Worm (Caenorhabditis elegans) whole organism, early embryonic: Measurements from ENCODE around the gene tbce-1.
A peak's percentile ranks its signal among the peaks of the same experiment; 100 is the strongest.

Experiments used
- B0310.2 ChIP-seq: sonication (generic microtip); optimal IDR thresholded peaks from 2 replicates; lab custom pipeline; 2016; ENCODE audit warnings: mild to moderate bottlenecking, missing genetic modification characterization, missing compliant biosample characterization
- F13C5.2 ChIP-seq: sonication (generic microtip); optimal IDR thresholded peaks from 2 replicates; lab custom pipeline; 2017; ENCODE audit warnings: mild to moderate bottlenecking, missing genetic modification characterization, inconsistent platforms, missing compliant biosample characterization
- aly-1 ChIP-seq: sonication (generic microtip); optimal IDR thresholded peaks from 2 replicates; lab custom pipeline; 2016; ENCODE audit warnings: missing genetic modification characterization, missing compliant biosample characterization
- ama-1 ChIP-seq: fragments of 150-350 bp; optimal IDR thresholded peaks from 2 replicates; lab custom pipeline; 2014
- ceh-13 ChIP-seq: fragments of 200-800 bp; sonication (Bioruptor generic); optimal IDR thresholded peaks from 2 replicates; lab custom pipeline; 2018; ENCODE audit warnings: mild to moderate bottlenecking, missing genetic modification characterization, missing compliant biosample characterization
- ceh-36 ChIP-seq: sonication (generic microtip); optimal IDR thresholded peaks from 2 replicates; lab custom pipeline; 2016; ENCODE audit warnings: missing genetic modification characterization, inconsistent platforms, missing compliant biosample characterization
- ets-7 ChIP-seq: sonication (generic microtip); optimal IDR thresholded peaks from 2 replicates; lab custom pipeline; 2016; ENCODE audit warnings: missing genotype, missing genetic modification characterization, missing compliant biosample characterization
- flt-1 ChIP-seq: fragments of 200-800 bp; sonication (Bioruptor generic); IDR thresholded peaks from 2 replicates; pipeline ENCODE4 v1.3.6; 2022; ENCODE audit warnings: missing genetic modification characterization, missing compliant biosample characterization
- hmbx-1 ChIP-seq: sonication (generic microtip); optimal IDR thresholded peaks from 2 replicates; lab custom pipeline; 2016; ENCODE audit warnings: mild to moderate bottlenecking, missing genetic modification characterization, missing compliant biosample characterization
- hmg-4 ChIP-seq: fragments of 200-800 bp; sonication (Bioruptor generic); optimal IDR thresholded peaks from 2 replicates; lab custom pipeline; 2018; ENCODE audit warnings: mild to moderate bottlenecking, missing genetic modification characterization, missing compliant biosample characterization
- hnd-1 ChIP-seq: sonication (generic microtip); optimal IDR thresholded peaks from 2 replicates; lab custom pipeline; 2016; ENCODE audit warnings: missing genetic modification characterization, missing compliant biosample characterization
- pes-1 ChIP-seq: fragments of 200-800 bp; sonication (Bioruptor generic); IDR thresholded peaks from 2 replicates; pipeline ENCODE4 v1.3.6; 2022; ENCODE audit warnings: missing genetic modification reagents, missing genetic modification characterization, missing compliant biosample characterization
- scrt-1 ChIP-seq: fragments of 200-800 bp; sonication (Bioruptor generic); IDR thresholded peaks from 2 replicates; pipeline ENCODE4 v1.3.6; 2022; ENCODE audit warnings: missing genetic modification characterization, missing compliant biosample characterization
- sea-1 ChIP-seq: fragments of 200-800 bp; sonication (Bioruptor generic); conservative IDR thresholded peaks from 2 replicates; pipeline ENCODE4 v1.3.6; 2022; ENCODE audit warnings: missing genetic modification characterization, missing compliant biosample characterization
- tbx-11 ChIP-seq: fragments of 200-800 bp; sonication (Bioruptor generic); IDR thresholded peaks from 2 replicates; pipeline ENCODE4 v1.3.6; 2022; ENCODE audit warnings: missing genetic modification characterization, missing compliant biosample characterization
- tbx-37 ChIP-seq: fragments of 200-800 bp; sonication (Bioruptor generic); conservative IDR thresholded peaks from 2 replicates; pipeline ENCODE4 v1.3.6; 2022; ENCODE audit warnings: missing genetic modification reagents, missing genetic modification characterization, missing compliant biosample characterization
- tra-4 ChIP-seq: sonication (generic microtip); optimal IDR thresholded peaks from 2 replicates; lab custom pipeline; 2017; ENCODE audit warnings: missing genetic modification characterization, missing compliant biosample characterization

tbce-1 gene

DNA sequence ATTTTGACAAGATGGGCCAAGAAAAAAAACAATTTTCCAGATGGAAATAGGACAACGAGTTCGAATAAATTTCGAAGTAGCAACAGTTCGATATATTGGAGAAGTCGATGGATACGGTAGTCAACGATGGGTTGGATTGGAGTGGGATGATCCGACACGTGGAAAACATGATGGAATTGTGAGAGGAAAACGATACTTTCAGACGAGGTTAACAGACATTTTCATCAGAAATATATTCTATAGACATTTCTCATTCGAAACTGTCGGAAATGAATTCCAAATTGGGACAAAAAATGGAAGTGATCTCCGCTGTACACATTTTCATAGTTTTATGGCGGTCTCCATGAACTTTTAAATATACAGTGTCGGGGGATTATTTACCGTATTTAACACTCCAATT lies at the start of gene tbce-1:
tbce-1 (plus strand) TSS at position 41 of the 400 bp plus-strand sequence.
- no peak for TF ChIP-seq ets-7
- no peak for TF ChIP-seq pes-1
- TF ChIP-seq tbx-37 (GFP tag; lab: Robert Waterston, UW) = no peak
- TF ChIP-seq hnd-1 = no peak
- no peak for TF ChIP-seq hmg-4
- no peak for TF ChIP-seq tbx-11 (GFP tag; lab: Robert Waterston, UW)
- TF ChIP-seq tra-4 (tag; lab: Kevin White, UChicago) = no peak
- TF ChIP-seq B0310.2 = no peak
- no peak for TF ChIP-seq scrt-1
- TF ChIP-seq ceh-36 (tag; lab: Kevin White, UChicago) = no peak
- no peak for TF ChIP-seq hmbx-1 (tag; lab: Kevin White, UChicago)
- TF ChIP-seq flt-1 (GFP tag; lab: Robert Waterston, UW) = no peak
- no peak for TF ChIP-seq sea-1 (GFP tag; lab: Robert Waterston, UW)
- no peak for TF ChIP-seq ama-1 (lab: Kevin White, UChicago)
- no peak for TF ChIP-seq ceh-13

DNA sequence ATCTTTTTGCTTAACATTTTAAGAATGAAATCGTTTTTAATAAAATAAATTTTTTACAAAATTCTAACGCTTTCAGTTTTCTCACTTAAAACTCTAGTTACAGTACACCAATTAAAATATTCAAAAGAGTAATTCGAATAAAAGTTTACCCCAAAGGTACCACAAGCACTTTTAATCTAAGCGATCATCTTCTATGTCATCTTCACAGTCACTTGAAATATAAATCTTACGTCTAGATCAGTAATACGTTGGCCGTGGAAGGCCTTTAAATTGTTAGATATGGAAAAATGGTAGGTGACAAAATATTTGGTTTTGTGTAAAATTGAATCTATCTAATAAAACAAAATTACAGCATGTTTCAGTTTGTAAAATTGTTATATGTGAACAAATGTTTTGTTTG lies 47.1 kb upstream of the tbce-1 start:
- TF ChIP-seq scrt-1 (no peak), B0310.2 (no peak), F13C5.2 (tag; lab: Kevin White, UChicago) (no peak), ceh-36 (tag; lab: Kevin White, UChicago) (no peak), tra-4 (tag; lab: Kevin White, UChicago) (no peak), sea-1 (GFP tag; lab: Robert Waterston, UW) (no peak), hnd-1 (no peak), tbx-37 (GFP tag; lab: Robert Waterston, UW) (no peak)

ce11 chrIV:8251346-8251745 lies 43.1 kb upstream of the tbce-1 start:
- no peak for TF ChIP-seq sea-1 (GFP tag; lab: Robert Waterston, UW)
- TF ChIP-seq scrt-1 = no peak
- no peak for TF ChIP-seq hmg-4
- TF ChIP-seq aly-1 (tag; lab: Kevin White, UChicago) = no peak

ce11 chrIV:8252856-8253255 lies 41.6 kb upstream of the tbce-1 start:
- peak; percentile 81 for TF ChIP-seq ets-7
- TF ChIP-seq hmbx-1 (tag; lab: Kevin White, UChicago) = peak; percentile 92
- TF ChIP-seq tbx-11 (GFP tag; lab: Robert Waterston, UW) = peak; percentile 96
- peak; percentile 93 for TF ChIP-seq hnd-1
- TF ChIP-seq sea-1 (GFP tag; lab: Robert Waterston, UW) = peak; percentile 95
- TF ChIP-seq hmg-4 = no peak
- peak; percentile 96; the same call in 1 of the 2 replicates for TF ChIP-seq scrt-1
- TF ChIP-seq ceh-13 = peak; percentile 97
- TF ChIP-seq F13C5.2 (tag; lab: Kevin White, UChicago) = peak; percentile 98
- TF ChIP-seq ceh-36 (tag; lab: Kevin White, UChicago) = peak; percentile 97
- TF ChIP-seq flt-1 (GFP tag; lab: Robert Waterston, UW) = peak; percentile 99
- peak; percentile 95 for TF ChIP-seq tbx-37 (GFP tag; lab: Robert Waterston, UW)
- peak; percentile 97 for TF ChIP-seq pes-1
- peak; percentile 97 for TF ChIP-seq B0310.2
- peak; percentile 91 for TF ChIP-seq aly-1 (tag; lab: Kevin White, UChicago)
- no peak for TF ChIP-seq ama-1 (lab: Kevin White, UChicago)
- TF ChIP-seq tra-4 (tag; lab: Kevin White, UChicago) = peak; percentile 91

- TF ChIP-seq ets-7 = no peak
- TF ChIP-seq aly-1 (tag; lab: Kevin White, UChicago) = no peak
- no peak for TF ChIP-seq pes-1
- no peak for TF ChIP-seq tra-4 (tag; lab: Kevin White, UChicago)
- no peak for TF ChIP-seq ceh-13
- no peak for TF ChIP-seq flt-1 (GFP tag; lab: Robert Waterston, UW)
Measured at ce11 chrIV:8254193-8254592, 40.3 kb upstream of the tbce-1 start.

ce11 chrIV:8255221-8255620 lies 39.3 kb upstream of the tbce-1 start:
- no peak for TF ChIP-seq flt-1 (GFP tag; lab: Robert Waterston, UW)
- TF ChIP-seq scrt-1 = no peak
- no peak for TF ChIP-seq F13C5.2 (tag; lab: Kevin White, UChicago)
- TF ChIP-seq ama-1 (lab: Kevin White, UChicago) = no peak
- TF ChIP-seq B0310.2 = no peak
- no peak for TF ChIP-seq tbx-11 (GFP tag; lab: Robert Waterston, UW)
- no peak for TF ChIP-seq ceh-13
- TF ChIP-seq tbx-37 (GFP tag; lab: Robert Waterston, UW) = no peak
- no peak for TF ChIP-seq hmbx-1 (tag; lab: Kevin White, UChicago)
- no peak for TF ChIP-seq pes-1
- no peak for TF ChIP-seq ceh-36 (tag; lab: Kevin White, UChicago)
- TF ChIP-seq ets-7 = no peak
- TF ChIP-seq tra-4 (tag; lab: Kevin White, UChicago) = no peak
- TF ChIP-seq aly-1 (tag; lab: Kevin White, UChicago) = no peak
- no peak for TF ChIP-seq sea-1 (GFP tag; lab: Robert Waterston, UW)

DNA sequence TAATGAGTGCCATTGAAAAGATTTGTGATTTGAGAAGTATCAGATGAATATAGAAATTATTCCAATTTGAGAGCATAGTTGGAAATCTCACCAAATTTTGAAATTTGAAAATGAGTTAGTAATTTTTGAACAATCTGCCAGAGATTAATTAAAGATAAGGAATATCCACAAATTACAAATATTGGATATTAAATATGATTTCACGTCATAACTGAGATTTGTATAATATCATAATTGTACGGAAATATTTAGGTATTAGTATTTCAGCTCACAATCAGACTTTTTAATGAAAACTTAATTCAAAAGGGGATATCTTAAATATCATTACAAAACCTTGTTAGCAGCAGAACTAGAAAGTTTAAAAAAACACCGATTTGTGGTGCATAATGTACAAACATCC lies 34.6 kb upstream of the tbce-1 start, which contains the start of gene K07H8.7:
K07H8.7 (minus strand) TSS at position 101 of the 400 bp plus-strand sequence.
- TF ChIP-seq hmbx-1 (tag; lab: Kevin White, UChicago) = no peak

- no peak for TF ChIP-seq tbx-37 (GFP tag; lab: Robert Waterston, UW)
- TF ChIP-seq sea-1 (GFP tag; lab: Robert Waterston, UW) = no peak
- TF ChIP-seq ceh-36 (tag; lab: Kevin White, UChicago) = no peak
Measured at ce11 chrIV:8260848-8261638, 33.4 kb upstream of the tbce-1 start, which contains the start of gene vit-6. Gene vit-6, plus strand, starts transcription at chrIV:8261157.
